Worm (Caenorhabditis elegans) whole organism, L1 larva: ENCODE data around the gene B0334.20.

Experiments used
- C16A3.4 ChIP-seq: fragments of 150-350 bp; optimal IDR thresholded peaks from 2 replicates; lab custom pipeline; 2014; ENCODE audit warnings: missing biosample characterization, missing genetic modification characterization
- C34B4.2 ChIP-seq: sonication (generic microtip); optimal IDR thresholded peaks from 2 replicates; lab custom pipeline; 2017; ENCODE audit warnings: mild to moderate bottlenecking, missing genetic modification characterization, missing compliant biosample characterization
- F16B12.6 ChIP-seq: fragments of 150-350 bp; optimal IDR thresholded peaks from 2 replicates; lab custom pipeline; 2014; ENCODE audit warnings: missing biosample characterization, missing genetic modification characterization
- Y116A8C.19 ChIP-seq: sonication (generic microtip); optimal IDR thresholded peaks from 2 replicates; lab custom pipeline; 2016; ENCODE audit warnings: missing compliant biosample characterization, missing genetic modification characterization, borderline replicate concordance
- aly-2 ChIP-seq: fragments of 150-350 bp; optimal IDR thresholded peaks from 2 replicates; lab custom pipeline; 2014; ENCODE audit warnings: missing biosample characterization, missing genetic modification characterization
- ama-1 ChIP-seq: fragments of 150-350 bp; optimal IDR thresholded peaks from 2 replicates; lab custom pipeline; 2014
- ceh-63 ChIP-seq: fragments of 200-800 bp; sonication (Bioruptor generic); optimal IDR thresholded peaks from 2 replicates; lab custom pipeline; 2018; ENCODE audit warnings: mild to moderate bottlenecking, missing genetic modification characterization, missing compliant biosample characterization
- ceh-82 ChIP-seq, 3 experiments: fragments of 150-350 bp in 1 of 3; sonication (generic microtip) in 2 of 3; optimal IDR thresholded peaks; 2 replicates each; lab custom pipeline; 2014 to 2017; ENCODE audit warnings: missing biosample characterization in 3 of 3, missing genetic modification characterization in 3 of 3
- ceh-90 ChIP-seq: sonication (generic microtip); optimal IDR thresholded peaks from 2 replicates; lab custom pipeline; 2016; ENCODE audit warnings: missing genetic modification characterization, missing compliant biosample characterization
- dpl-1 ChIP-seq, 3 experiments: fragments of 150-350 bp in 2 of 3; sonication (generic microtip) in 1 of 3; optimal IDR thresholded peaks; 2 replicates each; lab custom pipeline; 2014 to 2017; ENCODE audit warnings: missing biosample characterization in 3 of 3, missing genetic modification characterization in 3 of 3, missing genetic modification reagents in 3 of 3
- dsc-1 ChIP-seq: sonication (generic microtip); optimal IDR thresholded peaks from 2 replicates; lab custom pipeline; 2016; ENCODE audit warnings: mild to moderate bottlenecking, missing genetic modification characterization, missing compliant biosample characterization
- efl-1 ChIP-seq, 4 experiments: fragments of 150-350 bp; optimal IDR thresholded peaks in 3 of 4; peaks in 1 of 4; 1 replicate in 1 of 4; 2 replicates in 3 of 4; lab custom pipeline; 2014; ENCODE audit warnings: missing biosample characterization in 2 of 4, missing genetic modification characterization in 2 of 4, missing genetic modification reagents in 2 of 4
- egl-13 ChIP-seq: sonication (generic microtip); optimal IDR thresholded peaks from 2 replicates; lab custom pipeline; 2016; ENCODE audit warnings: missing genotype, missing genetic modification reagents, missing genetic modification characterization, missing compliant biosample characterization
- egl-27 ChIP-seq, 2 experiments: fragments of 150-350 bp in 1 of 2; sonication (generic microtip); optimal IDR thresholded peaks; 3 replicates each; lab custom pipeline; 2017 to 2018; ENCODE audit warnings: missing biosample characterization in 2 of 2, missing genetic modification characterization in 2 of 2, missing genetic modification reagents in 2 of 2
- fkh-10 ChIP-seq: sonication (generic microtip); optimal IDR thresholded peaks from 2 replicates; lab custom pipeline; 2017; ENCODE audit warnings: missing biosample characterization, missing genetic modification reagents, missing genetic modification characterization
- fkh-4 ChIP-seq: sonication (generic microtip); optimal IDR thresholded peaks from 2 replicates; lab custom pipeline; 2016; ENCODE audit warnings: missing compliant biosample characterization, missing genetic modification characterization, borderline replicate concordance
- fkh-8 ChIP-seq: sonication (generic microtip); optimal IDR thresholded peaks from 2 replicates; lab custom pipeline; 2016; ENCODE audit warnings: mild to moderate bottlenecking, missing genetic modification characterization, missing compliant biosample characterization
- fos-1 ChIP-seq: fragments of 150-350 bp; optimal IDR thresholded peaks from 2 replicates; lab custom pipeline; 2014; ENCODE audit warnings: missing biosample characterization, missing genetic modification characterization
- hlh-17 ChIP-seq: fragments of 200-800 bp; sonication (Bioruptor generic); optimal IDR thresholded peaks from 2 replicates; lab custom pipeline; 2018; ENCODE audit warnings: missing genetic modification characterization, mild to moderate bottlenecking, missing compliant biosample characterization, moderate library complexity, borderline replicate concordance
- hlh-4 ChIP-seq: sonication (generic microtip); optimal IDR thresholded peaks from 2 replicates; lab custom pipeline; 2016; ENCODE audit warnings: mild to moderate bottlenecking, missing genetic modification characterization, missing compliant biosample characterization
- jun-1 ChIP-seq: fragments of 150-350 bp; optimal IDR thresholded peaks from 2 replicates; lab custom pipeline; 2014; ENCODE audit warnings: missing biosample characterization, missing genetic modification reagents, missing genetic modification characterization
- lin-15B ChIP-seq: fragments of 150-350 bp; sonication (generic microtip); optimal IDR thresholded peaks from 3 replicates; lab custom pipeline; 2014; ENCODE audit warnings: missing biosample characterization, missing genetic modification characterization
- lin-39 ChIP-seq: fragments of 150-350 bp; optimal IDR thresholded peaks from 2 replicates; lab custom pipeline; 2014; ENCODE audit warnings: missing biosample characterization, missing genetic modification reagents, missing genetic modification characterization
- lsy-2 ChIP-seq, 2 experiments: fragments of 150-350 bp; optimal IDR thresholded peaks; 2 replicates each; lab custom pipeline; 2014; ENCODE audit warnings: missing biosample characterization in 2 of 2, missing genetic modification characterization in 2 of 2
- nhr-20 ChIP-seq: sonication (generic microtip); optimal IDR thresholded peaks from 2 replicates; lab custom pipeline; 2016; ENCODE audit warnings: mild to moderate bottlenecking, missing genetic modification characterization, missing compliant biosample characterization
- nhr-28 ChIP-seq: fragments of 150-350 bp; optimal IDR thresholded peaks from 2 replicates; lab custom pipeline; 2014; ENCODE audit warnings: missing biosample characterization, missing genetic modification characterization
- nhr-71 ChIP-seq: sonication (generic microtip); optimal IDR thresholded peaks from 2 replicates; lab custom pipeline; 2016; ENCODE audit warnings: mild to moderate bottlenecking, missing genetic modification characterization, moderate library complexity, missing compliant biosample characterization
- nhr-76 ChIP-seq: sonication (generic microtip); optimal IDR thresholded peaks from 2 replicates; lab custom pipeline; 2017; ENCODE audit warnings: missing biosample characterization, missing genetic modification characterization
- nhr-77 ChIP-seq: fragments of 150-350 bp; optimal IDR thresholded peaks from 2 replicates; lab custom pipeline; 2014; ENCODE audit warnings: missing biosample characterization, missing genetic modification characterization
- nhr-85 ChIP-seq: sonication (generic microtip); peaks from one replicate; lab custom pipeline; 2016; ENCODE audit warnings: missing genetic modification characterization, inconsistent platforms, missing compliant biosample characterization
- nhr-90 ChIP-seq: sonication (generic microtip); optimal IDR thresholded peaks from 2 replicates; lab custom pipeline; 2016; ENCODE audit warnings: mild to moderate bottlenecking, missing genetic modification characterization, missing compliant biosample characterization; ENCODE audit not compliant: poor library complexity
- pax-3 ChIP-seq: fragments of 200-800 bp; sonication (Bioruptor generic); optimal IDR thresholded peaks from 2 replicates; lab custom pipeline; 2018; ENCODE audit warnings: mild to moderate bottlenecking, missing genetic modification characterization, moderate library complexity, missing compliant biosample characterization
- rnt-1 ChIP-seq: sonication (generic microtip); optimal IDR thresholded peaks from 2 replicates; lab custom pipeline; 2016; ENCODE audit warnings: mild to moderate bottlenecking, missing genetic modification characterization, moderate library complexity, missing compliant biosample characterization
- skn-1 ChIP-seq: fragments of 150-350 bp; optimal IDR thresholded peaks from 2 replicates; lab custom pipeline; 2014; ENCODE audit warnings: missing biosample characterization, missing genetic modification characterization
- snu-23 ChIP-seq: sonication (generic microtip); optimal IDR thresholded peaks from 2 replicates; lab custom pipeline; 2016; ENCODE audit warnings: missing genetic modification characterization, missing compliant biosample characterization
- sptf-1 ChIP-seq: fragments of 150-350 bp; optimal IDR thresholded peaks from 2 replicates; lab custom pipeline; 2014; ENCODE audit warnings: missing biosample characterization, missing genetic modification characterization
- sup-37 ChIP-seq: fragments of 200-800 bp; sonication (Bioruptor generic); optimal IDR thresholded peaks from 2 replicates; lab custom pipeline; 2018; ENCODE audit warnings: mild to moderate bottlenecking, missing genetic modification characterization, missing compliant biosample characterization
- swsn-7 ChIP-seq: sonication (generic microtip); optimal IDR thresholded peaks from 2 replicates; lab custom pipeline; 2016; ENCODE audit warnings: missing genetic modification characterization, missing compliant biosample characterization
- unc-30 ChIP-seq: sonication (generic microtip); optimal IDR thresholded peaks from 2 replicates; lab custom pipeline; 2017; ENCODE audit warnings: missing biosample characterization, missing genetic modification characterization
- unc-62 ChIP-seq: fragments of 150-350 bp; optimal IDR thresholded peaks from 2 replicates; lab custom pipeline; 2014; ENCODE audit warnings: missing biosample characterization, missing genetic modification reagents, missing genetic modification characterization
- unc-98 ChIP-seq: fragments of 200-800 bp; sonication (Bioruptor generic); IDR thresholded peaks from 2 replicates; pipeline ENCODE4 v1.3.6; 2022; ENCODE audit warnings: missing genetic modification characterization, missing compliant biosample characterization
- zag-1 ChIP-seq: fragments of 150-350 bp; optimal IDR thresholded peaks from 2 replicates; lab custom pipeline; 2014; ENCODE audit warnings: missing biosample characterization, missing genetic modification characterization
- ztf-11 ChIP-seq, 2 experiments: sonication (generic microtip); optimal IDR thresholded peaks; 2 replicates each; lab custom pipeline; 2016 to 2017; ENCODE audit warnings: missing genetic modification characterization in 2 of 2, missing biosample characterization in 1 of 2, missing compliant biosample characterization in 1 of 2
- ztf-4 ChIP-seq: fragments of 150-350 bp; optimal IDR thresholded peaks from 2 replicates; lab custom pipeline; 2014; ENCODE audit warnings: missing biosample characterization, missing genetic modification characterization

B0334.20 gene

DNA sequence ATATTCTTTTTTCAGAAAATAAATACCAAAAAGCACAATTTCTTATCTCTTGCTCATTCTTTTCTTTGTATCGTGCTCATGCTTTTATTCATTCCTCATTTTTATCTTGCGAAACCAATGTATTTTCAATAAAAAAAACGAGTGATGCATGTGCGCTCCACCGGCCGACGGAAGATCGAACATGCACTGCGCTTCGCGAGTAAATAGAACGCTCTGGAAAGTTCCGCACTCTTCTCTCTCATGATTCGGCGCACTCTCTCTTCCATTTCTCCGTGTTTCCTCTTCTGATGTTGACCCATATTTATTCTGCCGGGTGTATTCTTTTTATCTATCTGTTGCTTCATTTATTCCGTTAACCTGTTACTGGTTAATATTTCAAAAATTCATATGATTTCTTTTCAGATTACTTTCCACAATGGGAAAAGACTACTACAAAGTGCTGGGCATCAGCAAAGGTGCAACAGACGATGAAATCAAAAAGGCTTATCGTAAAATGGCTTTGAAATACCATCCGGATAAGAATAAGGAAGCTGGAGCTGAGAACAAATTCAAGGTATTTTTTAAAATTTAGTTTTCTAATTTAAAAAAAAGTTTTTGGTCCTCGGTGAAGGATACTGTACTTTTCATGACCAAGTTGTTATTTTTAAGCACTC, 45.2 kb upstream of the B0334.20 start, which contains the start of gene dnj-13 (continued):
- TF ChIP-seq sup-37 (GFP tag; lab: Kevin White, UChicago): peak; percentile 87
- no peak for TF ChIP-seq sptf-1 (tag; lab: Kevin White, UChicago)
- peak; percentile 91 for TF ChIP-seq nhr-77 (tag; lab: Kevin White, UChicago)

DNA sequence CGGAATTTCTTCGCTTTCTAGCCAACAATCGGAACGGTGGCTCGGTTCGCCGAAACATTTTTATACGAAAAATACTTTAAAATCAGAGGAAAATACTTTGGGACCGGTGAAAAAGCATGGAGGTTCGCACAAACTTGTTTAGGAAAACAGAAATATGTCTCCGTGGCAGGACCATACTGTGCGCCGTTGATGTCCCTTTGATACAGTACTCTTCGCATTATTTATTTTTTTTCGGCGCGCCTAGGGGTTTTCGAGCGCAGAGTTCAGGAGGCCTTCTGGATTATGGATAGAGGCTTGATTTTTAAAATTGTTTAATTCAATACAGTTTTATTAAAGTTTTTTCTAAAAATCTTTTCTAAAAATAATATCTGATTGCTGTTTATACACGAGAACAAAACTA, 44.5 kb upstream of the B0334.20 start, which contains the start of gene F54D5.9:
Gene F54D5.9 (minus strand): TSS at position 115 of the 400 bp plus-strand sequence.
- TF ChIP-seq unc-62 (GFP tag; lab: Kevin White, UChicago): no peak

DNA sequence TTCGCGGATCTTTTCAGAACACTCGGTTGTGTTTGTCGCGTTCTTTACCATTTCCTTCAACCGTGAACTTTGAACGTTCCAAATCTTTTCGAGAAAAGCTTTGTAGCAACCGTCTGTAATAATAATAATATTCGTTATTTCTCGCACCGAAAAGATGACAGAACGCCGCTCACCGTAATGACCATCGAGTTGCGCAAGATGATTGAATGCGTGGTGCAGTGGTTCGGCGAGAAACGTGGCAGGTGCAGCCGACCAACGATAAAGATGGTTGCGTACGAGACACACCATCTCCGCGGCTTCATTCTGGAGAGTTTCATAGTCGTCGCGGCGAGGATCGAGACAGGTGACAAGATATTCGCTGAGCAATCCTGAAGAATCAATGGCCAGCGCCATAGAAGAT, 42.7 kb upstream of the B0334.20 start:
- TF ChIP-seq ztf-11 (tag; optimal IDR thresholded peaks at IDR 0.05; lab: Kevin White, UChicago): no peak
- no peak for TF ChIP-seq F16B12.6 (tag; lab: Kevin White, UChicago)
- TF ChIP-seq jun-1 (tag; lab: Kevin White, UChicago): no peak
- no peak for TF ChIP-seq egl-27 (tag; optimal IDR thresholded peaks at IDR 0.05; lab: Kevin White, UChicago)
- TF ChIP-seq snu-23 (GFP tag; lab: Kevin White, UChicago): no peak
- TF ChIP-seq nhr-71: no peak
- TF ChIP-seq nhr-20 (tag; lab: Kevin White, UChicago): no peak
- TF ChIP-seq zag-1 (tag; lab: Kevin White, UChicago): no peak
- no peak for TF ChIP-seq sup-37 (GFP tag; lab: Kevin White, UChicago)
- TF ChIP-seq hlh-4: no peak
- no peak for TF ChIP-seq lin-39 (tag; lab: Kevin White, UChicago)
- no peak for TF ChIP-seq rnt-1 (tag; lab: Kevin White, UChicago)
- no peak for TF ChIP-seq unc-30 (tag; lab: Kevin White, UChicago)
- TF ChIP-seq nhr-28 (tag; lab: Kevin White, UChicago): no peak
- TF ChIP-seq, all 84 proteins: peak for 0

DNA sequence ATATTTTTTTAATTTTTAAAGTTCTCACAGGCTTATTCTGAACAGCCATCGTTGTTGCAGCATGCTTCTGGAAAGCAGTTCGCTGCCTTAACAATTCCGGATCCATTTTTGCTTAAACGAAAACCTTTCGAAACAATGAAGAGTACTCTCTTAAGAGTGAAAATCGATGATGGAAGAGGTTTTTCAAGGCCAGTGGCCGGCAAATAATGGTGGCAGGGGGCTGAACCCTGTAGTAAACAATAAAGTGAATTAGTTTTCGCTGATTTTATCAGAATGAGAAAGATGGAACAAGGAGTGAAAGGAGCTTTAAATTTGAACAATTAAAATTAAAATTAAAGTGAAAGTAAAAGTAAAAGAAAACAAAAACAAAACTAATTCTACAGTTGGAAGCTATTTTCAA, 42.1 kb upstream of the B0334.20 start, which contains the start of gene gtf-2E2:
Gene gtf-2E2 (minus strand): TSS at position 111 of the 400 bp plus-strand sequence.
- TF ChIP-seq nhr-77 (tag; lab: Kevin White, UChicago) (no peak), ceh-63 (no peak), ceh-82 (tag; optimal IDR thresholded peaks at IDR 0.05; lab: Kevin White, UChicago) (peak in 1 of 3 experiments; percentile 35), aly-2 (tag; lab: Kevin White, UChicago) (no peak), fkh-10 (no peak), unc-98 (no peak), nhr-28 (tag; lab: Kevin White, UChicago) (no peak), nhr-85 (tag; lab: Kevin White, UChicago) (no peak), jun-1 (tag; lab: Kevin White, UChicago) (no peak), egl-27 (tag; optimal IDR thresholded peaks at IDR 0.05; lab: Kevin White, UChicago) (no peak), efl-1 (optimal IDR thresholded peaks at IDR 0.05; lab: Kevin White, UChicago) (peak; percentile 15 to 36), efl-1 (GFP tag; optimal IDR thresholded peaks at IDR 0.05 in 1 of 2; lab: Kevin White, UChicago) (peak in 1 of 2 experiments; percentile 29), nhr-76 (tag; lab: Kevin White, UChicago) (no peak), dsc-1 (tag; lab: Kevin White, UChicago) (no peak), dpl-1 (GFP tag; optimal IDR thresholded peaks at IDR 0.05; lab: Kevin White, UChicago) (peak in 1 of 3 experiments; percentile 24), fos-1 (tag; lab: Kevin White, UChicago) (no peak), swsn-7 (tag; lab: Kevin White, UChicago) (peak; percentile 4), lin-39 (tag; lab: Kevin White, UChicago) (no peak), hlh-4 (no peak), hlh-17 (GFP tag; lab: Kevin White, UChicago) (no peak), C16A3.4 (no peak), fkh-8 (tag; lab: Kevin White, UChicago) (no peak), egl-13 (tag; lab: Kevin White, UChicago) (no peak), ztf-4 (tag; lab: Kevin White, UChicago) (no peak), ama-1 (lab: Kevin White, UChicago) (no peak), snu-23 (GFP tag; lab: Kevin White, UChicago) (peak; percentile 40), lin-15B (tag; lab: Kevin White, UChicago) (no peak), skn-1 (peak; percentile 18), pax-3 (tag; lab: Kevin White, UChicago) (no peak), Y116A8C.19 (tag; lab: Kevin White, UChicago) (no peak), ceh-90 (tag; lab: Kevin White, UChicago) (peak; percentile 22), C34B4.2 (no peak), lsy-2 (tag; optimal IDR thresholded peaks at IDR 0.05; lab: Kevin White, UChicago) (peak in 1 of 2 experiments; percentile 46), nhr-90 (tag; lab: Kevin White, UChicago) (no peak), sptf-1 (tag; lab: Kevin White, UChicago) (no peak), nhr-71 (peak; percentile 25), zag-1 (tag; lab: Kevin White, UChicago) (no peak), fkh-4 (no peak)
